Worm (Caenorhabditis elegans) whole organism, L2 larva: ENCODE measurements around the gene F33C8.4.

Source experiments
- F13H6.1 ChIP-seq: sonication (generic microtip); optimal IDR thresholded peaks from 2 replicates; lab custom pipeline; 2016; ENCODE audit warnings: missing genetic modification characterization, missing compliant biosample characterization
- Y55F3AM.14 ChIP-seq: fragments of 200-800 bp; sonication (Bioruptor generic); optimal IDR thresholded peaks from 2 replicates; lab custom pipeline; 2018; ENCODE audit warnings: mild to moderate bottlenecking, missing genetic modification characterization, missing compliant biosample characterization
- ZK546.5 ChIP-seq: sonication (generic microtip); optimal IDR thresholded peaks from 2 replicates; lab custom pipeline; 2017; ENCODE audit warnings: missing biosample characterization, missing genetic modification characterization
- aly-2 ChIP-seq: fragments of 150-350 bp; optimal IDR thresholded peaks from 2 replicates; lab custom pipeline; 2014; ENCODE audit warnings: missing biosample characterization, missing genetic modification characterization
- ama-1 ChIP-seq: fragments of 150-350 bp; optimal IDR thresholded peaks from 2 replicates; lab custom pipeline; 2018; ENCODE audit warnings: inconsistent platforms
- blmp-1 ChIP-seq: sonication (generic microtip); optimal IDR thresholded peaks from 2 replicates; lab custom pipeline; 2017; ENCODE audit warnings: missing genetic modification characterization, mild to moderate bottlenecking, missing compliant biosample characterization, antibody characterized with exemption, moderate library complexity; ENCODE audit not compliant: insufficient read depth
- ceh-82 ChIP-seq: fragments of 150-350 bp; optimal IDR thresholded peaks from 2 replicates; lab custom pipeline; 2014; ENCODE audit warnings: missing biosample characterization, missing genetic modification characterization
- crh-2 ChIP-seq: sonication (generic microtip); optimal IDR thresholded peaks from 2 replicates; lab custom pipeline; 2017; ENCODE audit warnings: missing biosample characterization, missing genetic modification characterization
- egl-27 ChIP-seq: sonication (generic microtip); optimal IDR thresholded peaks from 3 replicates; lab custom pipeline; 2017; ENCODE audit warnings: missing biosample characterization, missing genetic modification reagents, missing genetic modification characterization
- fos-1 ChIP-seq: fragments of 150-350 bp; optimal IDR thresholded peaks from 2 replicates; lab custom pipeline; 2014; ENCODE audit warnings: missing biosample characterization, missing genetic modification characterization
- gmeb-1 ChIP-seq: fragments of 150-350 bp; optimal IDR thresholded peaks from 2 replicates; lab custom pipeline; 2014; ENCODE audit warnings: missing biosample characterization, missing genetic modification characterization
- lin-13 ChIP-seq: fragments of 150-350 bp; optimal IDR thresholded peaks from 2 replicates; lab custom pipeline; 2014; ENCODE audit warnings: missing biosample characterization, missing genetic modification reagents, missing genetic modification characterization
- lin-39 ChIP-seq: fragments of 150-350 bp; optimal IDR thresholded peaks from 2 replicates; lab custom pipeline; 2014; ENCODE audit warnings: missing biosample characterization, missing genetic modification reagents, missing genetic modification characterization
- lsy-2 ChIP-seq, 2 experiments: fragments of 150-350 bp in 1 of 2; sonication (generic microtip) in 1 of 2; optimal IDR thresholded peaks; 2 replicates each; lab custom pipeline; 2014 to 2017; ENCODE audit warnings: missing biosample characterization in 2 of 2, missing genetic modification characterization in 2 of 2
- mab-5 ChIP-seq: fragments of 150-350 bp; optimal IDR thresholded peaks from 2 replicates; lab custom pipeline; 2014; ENCODE audit warnings: missing biosample characterization, missing genetic modification characterization
- mdl-1 ChIP-seq, 2 experiments: fragments of 150-350 bp in 1 of 2; sonication (generic microtip) in 1 of 2; optimal IDR thresholded peaks; 2 replicates each; lab custom pipeline; 2017; ENCODE audit warnings: missing biosample characterization in 2 of 2, missing genetic modification characterization in 2 of 2
- nhr-11 ChIP-seq: fragments of 150-350 bp; optimal IDR thresholded peaks from 2 replicates; lab custom pipeline; 2014; ENCODE audit warnings: missing biosample characterization, missing genetic modification characterization
- nhr-12 ChIP-seq: fragments of 150-350 bp; optimal IDR thresholded peaks from 2 replicates; lab custom pipeline; 2014; ENCODE audit warnings: missing biosample characterization, missing genetic modification characterization
- nhr-129 ChIP-seq: fragments of 150-350 bp; optimal IDR thresholded peaks from 2 replicates; lab custom pipeline; 2014; ENCODE audit warnings: missing biosample characterization, missing genetic modification characterization
- nhr-21 ChIP-seq: fragments of 150-350 bp; optimal IDR thresholded peaks from 2 replicates; lab custom pipeline; 2014; ENCODE audit warnings: missing biosample characterization, missing genetic modification characterization
- nhr-237 ChIP-seq: fragments of 150-350 bp; optimal IDR thresholded peaks from 2 replicates; lab custom pipeline; 2014; ENCODE audit warnings: missing biosample characterization, missing genetic modification characterization
- nhr-25 ChIP-seq: fragments of 150-350 bp; sonication (generic microtip); optimal IDR thresholded peaks from 3 replicates; lab custom pipeline; 2014; ENCODE audit warnings: missing biosample characterization, missing genetic modification characterization
- peb-1 ChIP-seq: fragments of 150-350 bp; optimal IDR thresholded peaks from 2 replicates; lab custom pipeline; 2014; ENCODE audit warnings: missing biosample characterization, missing genetic modification characterization
- sma-3 ChIP-seq: sonication (generic microtip); optimal IDR thresholded peaks from 2 replicates; lab custom pipeline; 2016; ENCODE audit warnings: missing genetic modification reagents, missing genetic modification characterization, missing compliant biosample characterization
- sma-9 ChIP-seq, 2 experiments: fragments of 150-350 bp in 1 of 2; sonication (generic microtip) in 1 of 2; optimal IDR thresholded peaks; 2 replicates each; lab custom pipeline; 2014 to 2016; ENCODE audit warnings: missing genetic modification characterization in 2 of 2, mild to moderate bottlenecking in 1 of 2, missing biosample characterization in 1 of 2, missing compliant biosample characterization in 1 of 2, missing genetic modification reagents in 1 of 2, moderate library complexity in 1 of 2
- unc-39 ChIP-seq: fragments of 150-350 bp; optimal IDR thresholded peaks from 2 replicates; lab custom pipeline; 2014; ENCODE audit warnings: missing biosample characterization, missing genetic modification characterization
- unc-62 ChIP-seq: fragments of 150-350 bp; optimal IDR thresholded peaks from 2 replicates; lab custom pipeline; 2014; ENCODE audit warnings: missing biosample characterization, missing genetic modification reagents, missing genetic modification characterization
- zag-1 ChIP-seq: fragments of 150-350 bp; optimal IDR thresholded peaks from 2 replicates; lab custom pipeline; 2014; ENCODE audit warnings: missing biosample characterization, missing genetic modification characterization
- ztf-1 ChIP-seq: fragments of 200-800 bp; sonication (Bioruptor generic); conservative IDR thresholded peaks from 2 replicates; pipeline ENCODE4 v1.3.6; 2022; ENCODE audit warnings: missing genetic modification characterization, missing compliant biosample characterization
- ztf-11 ChIP-seq: sonication (generic microtip); optimal IDR thresholded peaks from 2 replicates; lab custom pipeline; 2017; ENCODE audit warnings: missing biosample characterization, missing genetic modification characterization

Gene F33C8.4

ce11 chrX:14736955-14737621, 5.0 kb downstream of the F33C8.4 start (continued):
- no peak for TF ChIP-seq ama-1 (lab: Kevin White, UChicago)
- TF ChIP-seq nhr-11: no peak
- TF ChIP-seq ZK546.5 (tag; lab: Kevin White, UChicago): no peak
- no peak for TF ChIP-seq nhr-12 (tag; lab: Kevin White, UChicago)
- no peak for TF ChIP-seq unc-62 (GFP tag; lab: Kevin White, UChicago)
- no peak for TF ChIP-seq unc-39 (tag; lab: Kevin White, UChicago)
- no peak for TF ChIP-seq aly-2 (tag; lab: Kevin White, UChicago)
- peak; percentile 56 for TF ChIP-seq sma-3 (GFP tag; lab: Kevin White, UChicago)
- TF ChIP-seq egl-27 (tag; lab: Kevin White, UChicago): no peak
- no peak for TF ChIP-seq sma-9 (GFP tag; optimal IDR thresholded peaks at IDR 0.05; lab: Kevin White, UChicago)
- no peak for TF ChIP-seq sma-9 (tag; optimal IDR thresholded peaks at IDR 0.05; lab: Kevin White, UChicago)
- TF ChIP-seq nhr-129 (tag; lab: Kevin White, UChicago): no peak
- TF ChIP-seq lin-13 (GFP tag; lab: Kevin White, UChicago): no peak
- TF ChIP-seq mab-5 (tag; lab: Kevin White, UChicago): no peak
- peak; percentile 12 for TF ChIP-seq gmeb-1 (tag; lab: Kevin White, UChicago)

ce11 chrX:14737623-14738022, 5.5 kb downstream of the F33C8.4 start:
- no peak for TF ChIP-seq nhr-21 (tag; lab: Kevin White, UChicago)
- no peak for TF ChIP-seq ztf-11 (tag; lab: Kevin White, UChicago)
- TF ChIP-seq F13H6.1: no peak
- no peak for TF ChIP-seq nhr-237 (tag; lab: Kevin White, UChicago)
- no peak for TF ChIP-seq ztf-1 (GFP tag; lab: Robert Waterston, UW)
- no peak for TF ChIP-seq Y55F3AM.14
- no peak for TF ChIP-seq crh-2 (tag; lab: Kevin White, UChicago)
- no peak for TF ChIP-seq mdl-1 (tag; optimal IDR thresholded peaks at IDR 0.05; lab: Kevin White, UChicago)
- no peak for TF ChIP-seq lin-13 (GFP tag; lab: Kevin White, UChicago)

ce11 chrX:14739466-14739865, 7.4 kb downstream of the F33C8.4 start:
- TF ChIP-seq fos-1 (tag; lab: Kevin White, UChicago) (peak; percentile 42), ceh-82 (tag; lab: Kevin White, UChicago) (no peak), nhr-129 (tag; lab: Kevin White, UChicago) (no peak)

- no peak for TF ChIP-seq ZK546.5 (tag; lab: Kevin White, UChicago)
- peak in 1 of 2 experiments; percentile 31 for TF ChIP-seq mdl-1 (tag; optimal IDR thresholded peaks at IDR 0.05; lab: Kevin White, UChicago)
- TF ChIP-seq crh-2 (tag; lab: Kevin White, UChicago): peak; percentile 18
- TF ChIP-seq nhr-129 (tag; lab: Kevin White, UChicago): peak; percentile 9
Measured at ce11 chrX:14740019-14740418, 7.9 kb downstream of the F33C8.4 start, which contains the start of gene C05G5.1. TSS of gene C05G5.1 (minus strand) at chrX:14740119.

ce11 chrX:14743210-14743609, 11.1 kb downstream of the F33C8.4 start:
- peak; percentile 21 for TF ChIP-seq ama-1 (lab: Kevin White, UChicago)
- no peak for TF ChIP-seq nhr-129 (tag; lab: Kevin White, UChicago)
- TF ChIP-seq blmp-1 (tag; lab: Kevin White, UChicago): no peak
- TF ChIP-seq zag-1 (tag; lab: Kevin White, UChicago): no peak
- no peak for TF ChIP-seq nhr-25 (tag; lab: Kevin White, UChicago)
- no peak for TF ChIP-seq sma-9 (GFP tag; optimal IDR thresholded peaks at IDR 0.05; lab: Kevin White, UChicago)
- no peak for TF ChIP-seq sma-9 (tag; optimal IDR thresholded peaks at IDR 0.05; lab: Kevin White, UChicago)
- no peak for TF ChIP-seq peb-1 (tag; lab: Kevin White, UChicago)
- TF ChIP-seq ZK546.5 (tag; lab: Kevin White, UChicago): no peak
- peak in 1 of 2 experiments; percentile 34 for TF ChIP-seq lsy-2 (tag; optimal IDR thresholded peaks at IDR 0.05; lab: Kevin White, UChicago)

ce11 chrX:14743780-14744179, 11.7 kb downstream of the F33C8.4 start, which contains the start of gene C05G5.7:
TSS of gene C05G5.7 (minus strand) at chrX:14743780.
- no peak for TF ChIP-seq lin-39 (tag; lab: Kevin White, UChicago)
